Worm (Caenorhabditis elegans) whole organism, L2 larva: Measurements from ENCODE around the gene srh-268.

Experiments
- aly-2 ChIP-seq: fragments of 150-350 bp; optimal IDR thresholded peaks from 2 replicates; lab custom pipeline; 2014; ENCODE audit warnings: missing biosample characterization, missing genetic modification characterization
- fos-1 ChIP-seq: fragments of 150-350 bp; optimal IDR thresholded peaks from 2 replicates; lab custom pipeline; 2014; ENCODE audit warnings: missing biosample characterization, missing genetic modification characterization
- lin-39 ChIP-seq: fragments of 150-350 bp; optimal IDR thresholded peaks from 2 replicates; lab custom pipeline; 2014; ENCODE audit warnings: missing biosample characterization, missing genetic modification reagents, missing genetic modification characterization
- lsy-2 ChIP-seq, 2 experiments: fragments of 150-350 bp in 1 of 2; sonication (generic microtip) in 1 of 2; optimal IDR thresholded peaks; 2 replicates each; lab custom pipeline; 2014 to 2017; ENCODE audit warnings: missing biosample characterization in 2 of 2, missing genetic modification characterization in 2 of 2
- mdl-1 ChIP-seq, 2 experiments: fragments of 150-350 bp in 1 of 2; sonication (generic microtip) in 1 of 2; optimal IDR thresholded peaks; 2 replicates each; lab custom pipeline; 2017; ENCODE audit warnings: missing biosample characterization in 2 of 2, missing genetic modification characterization in 2 of 2
- nhr-21 ChIP-seq: fragments of 150-350 bp; optimal IDR thresholded peaks from 2 replicates; lab custom pipeline; 2014; ENCODE audit warnings: missing biosample characterization, missing genetic modification characterization
- nhr-6 ChIP-seq: fragments of 150-350 bp; optimal IDR thresholded peaks from 2 replicates; lab custom pipeline; 2014; ENCODE audit warnings: missing biosample characterization, missing genetic modification characterization
- ztf-11 ChIP-seq: sonication (generic microtip); optimal IDR thresholded peaks from 2 replicates; lab custom pipeline; 2017; ENCODE audit warnings: missing biosample characterization, missing genetic modification characterization

DNA sequence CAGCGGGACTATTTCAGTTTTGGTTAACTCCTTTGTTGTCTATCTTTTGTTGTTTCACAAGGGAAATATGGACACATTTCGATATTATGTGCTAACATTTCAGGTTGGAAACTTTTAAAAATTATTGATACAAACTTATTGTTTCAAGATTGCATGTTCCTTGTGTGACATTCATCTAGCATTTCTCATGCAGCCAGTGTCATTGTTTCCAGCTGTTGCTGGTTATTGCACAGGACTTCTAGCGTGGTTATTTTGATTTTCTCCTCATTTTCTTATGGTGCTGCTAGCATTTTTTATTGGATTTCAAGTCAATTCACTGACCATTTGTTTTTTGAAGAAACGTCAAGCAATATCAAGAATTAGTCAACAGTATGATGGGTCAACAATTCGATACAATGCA is 16.8 kb downstream of the srh-268 start:
- TF ChIP-seq lin-39 (tag; lab: Kevin White, UChicago) (no peak), ztf-11 (tag; lab: Kevin White, UChicago) (no peak), nhr-6 (tag; lab: Kevin White, UChicago) (no peak), aly-2 (tag; lab: Kevin White, UChicago) (no peak), lsy-2 (tag; optimal IDR thresholded peaks at IDR 0.05; lab: Kevin White, UChicago) (no peak), fos-1 (tag; lab: Kevin White, UChicago) (no peak), mdl-1 (tag; optimal IDR thresholded peaks at IDR 0.05; lab: Kevin White, UChicago) (no peak), nhr-21 (tag; lab: Kevin White, UChicago) (no peak)
